Fruit fly (Drosophila melanogaster) S2 (cell line): Measurements from ENCODE around the gene CG8891.

Experiments
- CG8478 ChIP-seq: fragments of >200 bp; optimal IDR thresholded peaks from 2 replicates; lab custom pipeline; 2018
- CTCF ChIP-seq, 2 experiments: fragments of >200 bp; optimal IDR thresholded peaks; 2 replicates each; lab custom pipeline; 2018

dm6 chr2L:4930541-4930940 lies 48.6 kb downstream of the CG8891 start:
- TF ChIP-seq CTCF (optimal IDR thresholded peaks at IDR 0.05; lab: Kevin White, UChicago) (no peak), CG8478 (lab: Kevin White, UChicago) (no peak)
